Fruit fly (Drosophila melanogaster): ENCODE results near the gene CG32572.

CG32572 gene

DNA sequence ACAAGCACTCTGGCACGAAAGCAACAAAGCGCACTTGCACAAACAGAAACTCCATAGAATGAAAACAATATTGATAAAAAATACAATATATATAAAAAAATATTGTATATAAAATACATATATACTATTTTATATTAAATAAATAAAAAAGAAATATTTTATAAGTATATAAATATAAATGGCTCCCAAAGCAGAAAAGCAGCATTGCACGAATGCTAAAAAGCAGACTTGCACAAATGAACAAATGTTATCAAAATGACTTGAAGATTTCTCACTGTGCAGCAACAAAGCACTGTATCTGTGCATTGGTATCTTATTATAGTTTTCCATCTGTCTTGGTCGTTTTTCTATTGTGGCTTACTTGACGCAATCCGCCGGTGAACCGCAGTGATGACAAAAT lies 47.8 kb downstream of the CG32572 start (continued):
- peak; percentile 12 for TF ChIP-seq CG17359 (tag; optimal IDR thresholded peaks at IDR 0.05)

DNA sequence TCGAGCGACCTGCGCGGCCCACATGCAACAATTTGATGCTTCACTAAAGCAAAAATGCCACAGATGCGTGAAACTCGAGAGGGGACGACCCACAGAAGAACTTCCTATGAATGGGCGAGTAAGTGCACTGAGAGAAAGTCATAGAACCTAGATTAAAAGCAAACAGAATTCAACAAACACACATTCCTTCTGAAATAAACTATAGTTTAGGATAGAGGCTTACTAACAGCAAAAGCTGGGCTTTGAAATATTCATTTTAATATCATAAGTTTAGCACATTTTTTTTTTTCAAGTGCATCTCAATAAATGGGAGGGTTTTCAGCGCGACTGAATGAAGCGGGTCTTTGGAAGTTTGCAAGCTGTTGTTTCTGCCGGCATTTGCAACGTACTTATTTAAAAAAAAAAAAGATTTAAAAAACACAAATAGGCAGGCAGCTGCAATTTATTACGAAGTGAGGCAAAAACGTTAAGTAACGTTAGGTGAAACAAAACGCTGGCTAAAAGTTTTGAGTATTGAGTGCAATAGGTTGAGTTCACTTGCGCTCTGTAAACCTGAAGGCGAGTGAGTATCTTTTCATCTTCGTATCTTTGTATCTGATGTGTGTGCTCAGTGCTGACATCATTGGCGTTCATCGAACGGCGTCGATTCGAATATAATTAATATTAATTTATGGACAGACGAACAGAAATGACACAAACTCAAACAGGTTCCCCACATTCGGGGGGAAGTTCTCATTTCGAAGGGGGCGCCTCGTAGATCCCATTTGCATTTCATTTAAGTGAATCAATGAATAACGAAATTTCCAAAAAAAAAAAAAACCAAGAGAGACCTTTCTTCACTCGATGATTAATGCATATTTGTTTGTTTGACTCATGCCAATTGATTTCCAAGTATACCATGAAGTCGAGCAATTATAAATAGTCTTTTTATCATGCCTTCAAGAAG lies 52.2 kb downstream of the CG32572 start:
- no peak for TF ChIP-seq Adf1 (GFP tag; IDR thresholded peaks at IDR 0.05)
- no peak for TF ChIP-seq CG12219 (GFP tag; optimal IDR thresholded peaks at IDR 0.05)
- TF ChIP-seq HmgZ (tag; optimal IDR thresholded peaks at IDR 0.05) = no peak
- TF ChIP-seq hbn (GFP tag; IDR thresholded peaks at IDR 0.05; ENCODE audit: partially characterized antibody) = no peak
- no peak for TF ChIP-seq Abd-B (GFP tag; optimal IDR thresholded peaks at IDR 0.05)
- no peak for TF ChIP-seq CG10462 (GFP tag; optimal IDR thresholded peaks at IDR 0.05)
- no peak for TF ChIP-seq br (optimal IDR thresholded peaks at IDR 0.05)
- no peak for TF ChIP-seq kni (GFP tag; optimal IDR thresholded peaks at IDR 0.05)
- TF ChIP-seq Hsf (GFP tag; optimal IDR thresholded peaks at IDR 0.05) = peak; percentile 33
- TF ChIP-seq CG15696 (tag; optimal IDR thresholded peaks at IDR 0.05) = peak; percentile 38
- TF ChIP-seq caup (GFP tag; optimal IDR thresholded peaks at IDR 0.05; ENCODE audit: severe bottlenecking) = no peak
- TF ChIP-seq CG31365 (tag; optimal IDR thresholded peaks at IDR 0.05) = no peak
- peak; percentile 46; the same call in 1 of the 3 replicates for TF ChIP-seq ken (GFP tag; IDR thresholded peaks at IDR 0.05)
- TF ChIP-seq CG8765 (GFP tag; IDR thresholded peaks at IDR 0.05) = peak; percentile 82
- TF ChIP-seq Fer3 (tag; optimal IDR thresholded peaks at IDR 0.05) = peak; percentile 21
- TF ChIP-seq CG10366 (GFP tag; IDR thresholded peaks at IDR 0.05) = peak; percentile 68
- TF ChIP-seq sd (tag; optimal IDR thresholded peaks at IDR 0.05) = no peak
- TF ChIP-seq CG12744 (GFP tag; optimal IDR thresholded peaks at IDR 0.05) = no peak
- peak; percentile 25 for TF ChIP-seq Oli (tag; optimal IDR thresholded peaks at IDR 0.05)
- TF ChIP-seq CHES-1-like (GFP tag; optimal IDR thresholded peaks at IDR 0.05) = no peak
- TF ChIP-seq PHDP (tag; optimal IDR thresholded peaks at IDR 0.05) = peak; percentile 27
- no peak for TF ChIP-seq usp (GFP tag; optimal IDR thresholded peaks at IDR 0.05)
- TF ChIP-seq sna (GFP tag; IDR thresholded peaks at IDR 0.05; ENCODE audit: partially characterized antibody) = no peak
- no peak for TF ChIP-seq Trl (optimal IDR thresholded peaks at IDR 0.05)
- peak; percentile 72 for TF ChIP-seq Trl (GFP tag; optimal IDR thresholded peaks at IDR 0.05)
- TF ChIP-seq Ets97D (GFP tag; optimal IDR thresholded peaks at IDR 0.05) = peak; percentile 10
- no peak for TF ChIP-seq CG18619 (GFP tag; optimal IDR thresholded peaks at IDR 0.05)
- TF ChIP-seq danr (GFP tag; IDR thresholded peaks at IDR 0.05) = peak; percentile 49; the same call in 1 of the 2 replicates
- TF ChIP-seq HmgD (GFP tag; optimal IDR thresholded peaks at IDR 0.05) = no peak
- TF ChIP-seq Blimp-1 (GFP tag; optimal IDR thresholded peaks at IDR 0.05) = peak; percentile 73
- no peak for TF ChIP-seq CG34376 (GFP tag; optimal IDR thresholded peaks at IDR 0.05)
- no peak for TF ChIP-seq CG4282 (GFP tag; optimal IDR thresholded peaks at IDR 0.05)
- no peak for TF ChIP-seq CG12942 (GFP tag; optimal IDR thresholded peaks at IDR 0.05)
- no peak for TF ChIP-seq CG15011 (GFP tag; optimal IDR thresholded peaks at IDR 0.05)
- peak; percentile 50; the same call in 1 of the 2 replicates for TF ChIP-seq CG17612 (GFP tag; IDR thresholded peaks at IDR 0.05)
- peak; percentile 46 for TF ChIP-seq CG30431 (GFP tag; optimal IDR thresholded peaks at IDR 0.05)
- no peak for TF ChIP-seq eyg (GFP tag; optimal IDR thresholded peaks at IDR 0.05)
- peak; percentile 81; the same call in 1 of the 2 replicates for TF ChIP-seq chm (GFP tag; IDR thresholded peaks at IDR 0.05)
- TF ChIP-seq CG13123 (GFP tag; optimal IDR thresholded peaks at IDR 0.05) = no peak
- no peak for TF ChIP-seq CG34224 (GFP tag; IDR thresholded peaks at IDR 0.05; ENCODE audit: partially characterized antibody)
- TF ChIP-seq tna (GFP tag; IDR thresholded peaks at IDR 0.05; ENCODE audit: partially characterized antibody) = no peak
- TF ChIP-seq CG16863 (GFP tag; optimal IDR thresholded peaks at IDR 0.05) = peak; percentile 43
- TF ChIP-seq CG5180 (GFP tag; optimal IDR thresholded peaks at IDR 0.05) = no peak
- TF ChIP-seq pan (optimal IDR thresholded peaks at IDR 0.05) = no peak
- TF ChIP-seq pan (GFP tag; optimal IDR thresholded peaks at IDR 0.05 in 1 of 2, IDR thresholded peaks at IDR 0.05 in 1 of 2) = peak in 1 of 2 experiments; percentile 63
- TF ChIP-seq Dp (GFP tag; optimal IDR thresholded peaks at IDR 0.05) = no peak
